Worm (Caenorhabditis elegans) whole organism, L2 larva: Measurements from ENCODE around the gene srh-206.

Experiments
- elt-1 ChIP-seq: fragments of 150-350 bp; optimal IDR thresholded peaks from 2 replicates; lab custom pipeline; 2014; ENCODE audit warnings: missing biosample characterization, missing genetic modification characterization
- fos-1 ChIP-seq: fragments of 150-350 bp; optimal IDR thresholded peaks from 2 replicates; lab custom pipeline; 2014; ENCODE audit warnings: missing biosample characterization, missing genetic modification characterization

DNA sequence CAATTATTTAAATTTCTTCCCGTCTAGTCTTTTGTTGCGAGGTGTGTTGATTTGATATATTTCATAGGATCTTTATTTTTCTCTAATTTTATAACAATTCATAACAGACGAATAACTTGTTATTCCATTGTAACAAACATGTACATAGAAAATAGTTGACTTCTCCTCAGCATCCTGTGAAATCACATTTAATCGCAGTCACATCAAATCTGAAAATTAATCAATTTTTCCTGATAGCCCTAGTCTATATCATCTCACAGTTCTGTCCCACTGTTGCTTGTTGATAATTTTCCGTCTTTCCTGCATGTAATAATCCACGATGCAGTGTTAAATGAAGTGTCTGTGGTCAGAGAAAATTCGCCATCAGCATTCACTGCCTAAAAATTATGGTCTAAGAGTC is 33.1 kb upstream of the srh-206 start:
- no peak for TF ChIP-seq elt-1 (tag; lab: Kevin White, UChicago)
- TF ChIP-seq fos-1 (tag; lab: Kevin White, UChicago), result no peak
